Worm (Caenorhabditis elegans): ENCODE measurements around the gene str-99.

Gene str-99

ce11 chrV:16174109-16174508, 15.8 kb upstream of the str-99 start:
- TF ChIP-seq dao-5 (tag; optimal IDR thresholded peaks at IDR 0.05) (no peak), him-1 (tag; optimal IDR thresholded peaks at IDR 0.05) (no peak), W03F9.2 (tag; optimal IDR thresholded peaks at IDR 0.05) (no peak)

- no peak for TF ChIP-seq W03F9.2 (tag; optimal IDR thresholded peaks at IDR 0.05)
- no peak for TF ChIP-seq dao-5 (tag; optimal IDR thresholded peaks at IDR 0.05)
- no peak for TF ChIP-seq him-1 (tag; optimal IDR thresholded peaks at IDR 0.05)
These were observed 13.4 kb upstream of the str-99 start, which contains the start of gene K05D4.9 for ce11 chrV:16171721-16172120. TSS of gene K05D4.9 (minus strand) at chrV:16171821.

DNA sequence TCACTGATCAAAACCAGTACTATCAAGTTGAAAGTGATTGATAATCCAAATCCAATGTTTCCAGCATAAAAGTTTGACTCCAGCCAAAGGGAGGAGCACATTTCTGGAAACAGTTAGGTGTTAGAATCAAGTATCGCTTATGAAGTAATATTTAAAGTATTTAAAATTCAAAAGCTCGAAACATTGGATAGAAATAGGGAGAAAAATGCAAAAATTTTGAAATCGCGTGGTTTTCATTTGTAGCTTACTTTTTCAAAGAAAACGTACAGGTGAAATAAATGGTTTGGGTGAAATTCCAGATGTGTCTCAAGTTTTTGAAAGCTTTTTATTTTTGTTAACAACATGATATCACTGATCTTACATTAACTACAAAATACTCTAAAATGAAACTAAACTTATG, 10.7 kb upstream of the str-99 start, which contains the start of gene str-111:
Gene str-111 (minus strand): TSS at position 101 of the 400 bp plus-strand sequence.
- no peak for TF ChIP-seq him-1 (tag; optimal IDR thresholded peaks at IDR 0.05)

ce11 chrV:16165936-16166335, 7.6 kb upstream of the str-99 start, which contains the start of gene str-108:
TSS of gene str-108 (plus strand) at chrV:16166236.
- TF ChIP-seq him-1 (tag; optimal IDR thresholded peaks at IDR 0.05) (no peak), W03F9.2 (tag; optimal IDR thresholded peaks at IDR 0.05) (no peak), dao-5 (tag; optimal IDR thresholded peaks at IDR 0.05) (no peak)

DNA sequence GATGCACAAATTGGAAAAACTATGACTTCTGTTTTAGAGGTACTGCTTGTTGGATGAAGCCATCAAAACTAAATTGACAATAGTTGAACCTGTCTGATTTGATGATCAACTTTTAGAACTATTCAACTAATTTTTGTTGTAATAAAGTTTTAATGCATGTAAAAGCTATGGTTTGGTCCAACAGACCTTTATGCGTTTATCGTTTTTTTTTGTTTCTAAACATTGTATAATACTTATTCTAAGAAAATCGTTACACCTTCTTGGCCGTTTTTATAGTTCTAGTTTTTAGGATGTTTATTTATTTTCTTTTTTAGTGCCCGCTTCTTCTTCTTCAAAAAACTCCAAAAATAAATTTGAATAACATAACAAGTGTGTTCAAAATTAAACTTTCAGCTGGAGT, 5.4 kb upstream of the str-99 start, which contains the start of gene F10A3.12:
Gene F10A3.12 (plus strand): TSS at position 301 of the 400 bp plus-strand sequence.
- no peak for TF ChIP-seq dao-5 (tag; optimal IDR thresholded peaks at IDR 0.05)
- no peak for TF ChIP-seq W03F9.2 (tag; optimal IDR thresholded peaks at IDR 0.05)
- TF ChIP-seq him-1 (tag; optimal IDR thresholded peaks at IDR 0.05): no peak

DNA sequence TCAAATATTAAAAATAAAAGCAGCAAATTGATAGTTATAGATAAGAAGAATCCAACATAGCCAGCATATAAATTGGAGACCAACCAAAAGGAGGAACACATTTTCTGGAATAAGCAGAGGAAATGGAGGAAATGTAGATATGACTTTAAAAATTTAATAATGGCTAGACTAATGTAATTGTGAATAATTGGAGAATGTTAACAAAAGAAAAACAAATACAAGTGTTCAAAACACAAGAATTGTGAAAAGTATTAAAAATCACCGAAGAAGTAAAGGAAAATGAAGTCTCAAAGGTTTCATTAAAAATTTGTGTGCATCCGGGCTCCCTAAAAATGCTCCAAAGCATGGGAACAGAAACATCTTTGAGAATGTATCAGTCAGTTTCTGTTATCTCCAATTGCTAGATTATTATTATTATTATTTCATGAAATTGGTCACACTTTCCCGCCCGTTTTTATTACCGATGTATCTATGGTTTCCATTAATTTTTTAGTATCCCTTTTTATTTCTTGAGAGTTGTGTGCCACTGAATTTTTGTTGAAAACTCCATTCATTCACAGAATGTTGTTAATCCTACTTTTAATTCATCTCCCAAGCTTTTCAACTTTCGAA, 3.9 kb upstream of the str-99 start, which contains the start of the genes str-109 and F10A3.11:
Gene str-109 (minus strand): TSS at position 101 of the 612 bp plus-strand sequence.
Gene F10A3.11 (plus strand): TSS at position 562 of the 612 bp plus-strand sequence.
- TF ChIP-seq him-1 (tag; optimal IDR thresholded peaks at IDR 0.05): no peak
- no peak for TF ChIP-seq dao-5 (tag; optimal IDR thresholded peaks at IDR 0.05)
- TF ChIP-seq W03F9.2 (tag; optimal IDR thresholded peaks at IDR 0.05): no peak

- TF ChIP-seq W03F9.2 (tag; optimal IDR thresholded peaks at IDR 0.05) (no peak), dao-5 (tag; optimal IDR thresholded peaks at IDR 0.05) (no peak), him-1 (tag; optimal IDR thresholded peaks at IDR 0.05) (no peak)
These were observed 1.8 kb upstream of the str-99 start for ce11 chrV:16160087-16160486.

DNA sequence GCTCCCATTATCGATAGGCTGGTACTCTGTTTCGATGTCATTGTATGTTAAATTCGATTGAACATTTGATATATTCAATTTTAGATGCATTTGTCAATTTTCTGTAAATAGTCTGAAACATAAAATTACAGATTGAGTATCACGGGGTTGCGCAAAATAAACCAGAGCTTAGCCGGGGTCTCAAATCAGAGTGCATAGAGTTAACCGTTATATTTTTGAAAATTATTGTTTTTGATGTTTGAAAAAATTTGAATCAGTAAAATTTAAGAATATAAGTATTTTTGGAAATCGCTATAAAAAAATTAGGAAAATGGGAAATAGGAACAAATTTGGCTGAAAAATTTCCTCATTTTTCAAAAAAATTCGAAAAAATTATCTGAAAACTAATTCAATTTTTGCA, 1.3 kb upstream of the str-99 start, which contains the start of gene F10A3.17:
Gene F10A3.17 (minus strand): TSS at position 101 of the 400 bp plus-strand sequence.
- TF ChIP-seq him-1 (tag; optimal IDR thresholded peaks at IDR 0.05) (no peak), dao-5 (tag; optimal IDR thresholded peaks at IDR 0.05) (no peak), W03F9.2 (tag; optimal IDR thresholded peaks at IDR 0.05) (no peak)

DNA sequence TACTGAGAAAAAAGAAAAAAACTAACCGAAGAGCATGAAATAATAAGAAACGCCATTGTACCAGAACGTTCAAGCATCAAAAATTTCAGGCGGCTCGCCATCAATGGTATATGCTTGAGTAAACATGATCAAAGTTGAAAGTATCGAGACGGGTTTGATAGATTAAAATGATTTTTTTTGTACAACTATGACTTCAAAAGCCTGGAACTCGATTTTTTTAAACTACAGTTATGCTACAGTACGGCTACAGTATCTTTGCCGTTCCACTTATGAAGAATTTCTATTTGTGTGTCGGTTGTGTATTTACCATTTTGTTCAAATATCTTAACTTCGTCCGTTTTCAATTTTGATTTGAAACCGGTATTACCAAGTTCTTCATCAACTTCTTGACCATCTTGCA, 3.2 kb downstream of the str-99 start, which contains the start of gene str-97:
Gene str-97 (minus strand): TSS at position 101 of the 400 bp plus-strand sequence.
- TF ChIP-seq W03F9.2 (tag; optimal IDR thresholded peaks at IDR 0.05): no peak
- TF ChIP-seq dao-5 (tag; optimal IDR thresholded peaks at IDR 0.05): no peak
- no peak for TF ChIP-seq him-1 (tag; optimal IDR thresholded peaks at IDR 0.05)

- TF ChIP-seq him-1 (tag; optimal IDR thresholded peaks at IDR 0.05): no peak
- TF ChIP-seq dao-5 (tag; optimal IDR thresholded peaks at IDR 0.05): no peak
- TF ChIP-seq W03F9.2 (tag; optimal IDR thresholded peaks at IDR 0.05): no peak
These were observed 4.9 kb downstream of the str-99 start, which contains the start of gene str-254 for ce11 chrV:16153375-16153774. TSS of gene str-254 (minus strand) at chrV:16153475.

DNA sequence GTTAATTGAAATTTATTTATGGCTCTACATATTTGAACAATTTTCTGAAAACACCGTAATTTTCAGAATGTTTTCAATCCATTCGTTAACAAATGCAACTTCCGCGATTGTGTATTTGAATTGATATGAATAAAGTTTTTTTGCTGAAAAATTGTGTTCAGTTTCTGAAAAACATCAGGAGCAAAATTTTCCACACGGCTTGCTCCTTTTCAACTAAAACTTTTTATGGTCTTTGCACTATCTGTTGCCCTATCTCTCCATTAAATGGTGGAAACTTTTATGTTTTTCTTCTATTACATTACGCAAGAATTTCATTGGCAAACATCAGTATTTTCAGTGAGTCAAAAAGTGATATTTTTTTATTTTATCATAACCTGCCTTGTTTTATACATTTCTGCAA, 9.5 kb downstream of the str-99 start, which contains the start of gene F10A3.4:
Gene F10A3.4 (plus strand): TSS at position 301 of the 400 bp plus-strand sequence.
- TF ChIP-seq W03F9.2 (tag; optimal IDR thresholded peaks at IDR 0.05) (no peak), dao-5 (tag; optimal IDR thresholded peaks at IDR 0.05) (no peak), him-1 (tag; optimal IDR thresholded peaks at IDR 0.05) (no peak)

- TF ChIP-seq dao-5 (tag; optimal IDR thresholded peaks at IDR 0.05) (no peak), W03F9.2 (tag; optimal IDR thresholded peaks at IDR 0.05) (no peak), him-1 (tag; optimal IDR thresholded peaks at IDR 0.05) (no peak)
These were observed 13.3 kb downstream of the str-99 start for ce11 chrV:16145009-16145408.

DNA sequence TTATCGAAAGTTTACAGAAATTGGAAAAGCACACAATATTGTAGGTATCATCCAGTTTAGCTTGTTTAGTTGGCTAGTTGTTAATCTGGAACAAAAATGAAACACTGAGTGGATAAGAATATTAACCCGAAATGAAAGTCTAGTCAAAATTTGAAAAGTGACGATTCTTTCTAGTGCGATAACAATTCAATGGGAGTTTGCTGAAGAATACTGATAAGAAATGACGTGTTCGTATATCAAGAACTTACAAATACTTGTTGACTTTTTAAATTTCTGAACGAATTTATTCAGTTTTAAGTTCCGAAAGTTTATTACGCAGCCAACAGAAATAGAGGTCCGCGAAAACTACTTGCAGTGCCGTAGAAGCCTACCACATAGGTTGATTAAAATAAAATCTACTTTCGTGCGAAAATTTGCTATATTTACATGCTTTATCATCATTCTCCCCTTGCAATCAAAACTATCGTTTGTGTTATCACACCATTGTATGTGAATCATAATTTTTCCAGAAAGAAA, 15.2 kb downstream of the str-99 start, which contains the start of gene fbxa-88:
Gene fbxa-88 (minus strand): TSS at position 51 of the 516 bp plus-strand sequence.
- TF ChIP-seq dao-5 (tag; optimal IDR thresholded peaks at IDR 0.05) (no peak), him-1 (tag; optimal IDR thresholded peaks at IDR 0.05) (no peak), W03F9.2 (tag; optimal IDR thresholded peaks at IDR 0.05) (no peak)

- TF ChIP-seq dao-5 (tag; optimal IDR thresholded peaks at IDR 0.05) (no peak), him-1 (tag; optimal IDR thresholded peaks at IDR 0.05) (no peak), W03F9.2 (tag; optimal IDR thresholded peaks at IDR 0.05) (no peak)
These were observed 15.9 kb downstream of the str-99 start, which contains the start of gene fbxa-18 for ce11 chrV:16142371-16142770. TSS of gene fbxa-18 (plus strand) at chrV:16142671.

All from whole organism, L4/young adult.